Worm (Caenorhabditis elegans): ENCODE measurements around the gene H20J04.7.

The H20J04.7 gene

DNA sequence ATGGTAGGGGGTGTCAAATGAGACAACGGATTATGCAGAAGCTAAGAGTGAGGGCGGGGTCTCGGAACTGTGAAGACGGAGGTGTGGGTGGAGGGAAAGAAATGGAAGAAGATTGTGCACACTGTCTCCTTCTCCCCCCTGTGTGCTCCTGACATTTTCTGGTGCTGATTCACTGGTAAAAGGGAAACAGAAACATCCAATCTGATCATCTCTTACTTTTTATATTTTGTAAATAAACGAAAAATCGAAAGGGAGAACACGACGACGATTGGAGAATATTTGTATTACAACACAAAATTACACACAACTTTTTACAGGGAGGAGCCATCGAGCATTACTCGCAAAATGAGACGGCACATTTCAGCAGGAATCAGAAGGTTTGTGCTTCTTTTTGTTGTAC is 28.2 kb upstream of the H20J04.7 start, which contains the start of gene fkh-6:
fkh-6 (minus strand) TSS at position 101 of the 400 bp plus-strand sequence.
- TF ChIP-seq mep-1 (tag; optimal IDR thresholded peaks at IDR 0.05) (no peak), jun-1 (tag; optimal IDR thresholded peaks at IDR 0.05) (no peak), isw-1 (GFP tag; IDR thresholded peaks at IDR 0.05) (no peak), elt-2 (tag; optimal IDR thresholded peaks at IDR 0.05) (no peak), fkh-8 (tag; optimal IDR thresholded peaks at IDR 0.05) (no peak), nhr-76 (tag; optimal IDR thresholded peaks at IDR 0.05) (no peak), dpl-1 (GFP tag; optimal IDR thresholded peaks at IDR 0.05) (no peak), nhr-85 (tag) (no peak), tlp-1 (tag; optimal IDR thresholded peaks at IDR 0.05) (no peak), nhr-237 (tag; optimal IDR thresholded peaks at IDR 0.05) (no peak), nhr-77 (tag; optimal IDR thresholded peaks at IDR 0.05) (no peak), zip-4 (GFP tag; optimal IDR thresholded peaks at IDR 0.05) (no peak), ets-5 (GFP tag; IDR thresholded peaks at IDR 0.05) (no peak), grh-1 (GFP tag; IDR thresholded peaks at IDR 0.05) (no peak), tbx-2 (tag; optimal IDR thresholded peaks at IDR 0.05) (no peak), hpl-2 (GFP tag; optimal IDR thresholded peaks at IDR 0.05) (no peak), fos-1 (tag; optimal IDR thresholded peaks at IDR 0.05) (no peak), F16B12.6 (tag; optimal IDR thresholded peaks at IDR 0.05) (no peak)

DNA sequence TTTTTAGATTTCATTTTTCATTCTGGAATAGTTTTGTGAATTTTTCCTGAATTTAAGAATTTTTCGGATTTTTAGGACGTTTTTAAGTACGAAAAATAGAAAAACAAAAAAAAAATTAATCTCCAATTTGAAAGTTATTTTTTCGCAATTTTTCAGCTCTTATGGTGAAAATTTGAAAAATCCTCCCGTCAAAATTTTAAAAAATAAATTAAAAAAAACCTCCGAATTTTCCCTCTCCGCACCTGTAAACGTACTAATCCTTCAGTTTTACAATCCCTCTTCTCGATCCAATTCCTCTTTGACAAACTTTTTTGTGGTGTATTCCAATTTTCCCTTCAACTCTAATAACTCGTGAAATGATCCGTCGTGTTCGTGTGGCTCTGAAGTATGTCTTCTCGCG is 23.1 kb upstream of the H20J04.7 start, which contains the start of gene B0286.1:
B0286.1 (plus strand) TSS at position 301 of the 400 bp plus-strand sequence.
- TF ChIP-seq sox-4 (tag; optimal IDR thresholded peaks at IDR 0.05) = no peak
- TF ChIP-seq unc-130 (tag; optimal IDR thresholded peaks at IDR 0.05) = no peak
- TF ChIP-seq lsy-2 (tag; optimal IDR thresholded peaks at IDR 0.05) = no peak
- TF ChIP-seq snu-23 (GFP tag; optimal IDR thresholded peaks at IDR 0.05) = no peak
- no peak for TF ChIP-seq sptf-1 (tag; optimal IDR thresholded peaks at IDR 0.05)

DNA sequence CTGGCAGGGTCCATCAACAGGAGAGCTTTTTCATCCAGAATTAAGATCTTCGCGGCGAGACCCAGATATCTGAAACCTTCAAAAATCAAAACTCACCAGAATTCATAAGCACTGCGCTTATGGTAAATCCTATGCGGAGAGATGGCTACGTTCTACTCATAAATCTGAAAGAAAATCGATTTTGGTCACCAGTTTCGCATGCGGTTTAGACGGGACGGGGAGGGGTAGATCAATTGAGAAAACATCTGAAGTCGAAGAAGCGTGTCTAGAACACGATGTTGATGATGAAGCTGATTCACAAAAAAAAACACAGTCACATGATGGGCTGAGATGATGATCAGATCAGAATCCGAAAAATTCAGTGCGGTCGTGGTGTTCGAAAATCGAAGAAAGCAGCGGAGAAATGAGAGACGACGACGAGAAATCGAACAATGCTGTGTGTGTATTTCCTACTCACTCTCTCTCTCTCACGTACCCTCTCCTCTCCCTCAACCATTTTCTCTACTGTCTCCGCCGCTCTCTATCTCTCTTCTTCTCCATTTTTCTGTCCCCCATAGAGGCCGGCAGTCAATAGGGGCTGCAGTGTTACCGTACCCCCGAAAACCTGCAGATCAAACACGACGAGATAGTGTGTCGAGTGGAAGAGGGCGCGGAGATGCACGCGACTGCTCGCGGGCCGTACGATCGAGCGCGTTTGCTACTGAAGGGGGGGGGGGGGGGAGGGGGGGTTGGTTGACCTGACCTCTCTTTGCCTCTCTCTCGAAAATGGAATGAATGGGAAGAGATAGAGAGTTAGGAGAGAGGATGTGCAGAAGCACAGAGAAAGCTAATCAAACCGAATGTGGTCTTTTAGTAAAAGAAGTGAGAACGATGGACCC is 21.4 kb upstream of the H20J04.7 start, which contains the start of gene ntl-2:
ntl-2 (minus strand) TSS at position 171 of the 878 bp plus-strand sequence.
- TF ChIP-seq nhr-19 (GFP tag; conservative IDR thresholded peaks at IDR 0.05) = peak; percentile 95
- peak in 1 of 2 experiments; percentile 76 for TF ChIP-seq ztf-11 (tag; optimal IDR thresholded peaks at IDR 0.05)
- peak; percentile 70 for TF ChIP-seq aha-1 (tag; optimal IDR thresholded peaks at IDR 0.05)
- no peak for TF ChIP-seq nhr-28 (tag; optimal IDR thresholded peaks at IDR 0.05)
- TF ChIP-seq nhr-237 (tag; optimal IDR thresholded peaks at IDR 0.05) = peak; percentile 88
- peak in 3 of 6 experiments; percentile 74 to 82 (median 77) for TF ChIP-seq elt-3 (tag; optimal IDR thresholded peaks at IDR 0.05)
- TF ChIP-seq unc-98 (GFP tag; IDR thresholded peaks at IDR 0.05) = peak; percentile 48; the same call in 1 of the 2 replicates
- TF ChIP-seq zag-1 (tag; optimal IDR thresholded peaks at IDR 0.05) = no peak
- TF ChIP-seq fkh-4 (tag; optimal IDR thresholded peaks at IDR 0.05; ENCODE audit: borderline replicate concordance) = peak; percentile 23
- no peak for TF ChIP-seq nhr-76 (tag; optimal IDR thresholded peaks at IDR 0.05)
- no peak for TF ChIP-seq hlh-17 (GFP tag; optimal IDR thresholded peaks at IDR 0.05; ENCODE audit: borderline replicate concordance)
- peak; percentile 89 for TF ChIP-seq ztf-4 (tag; optimal IDR thresholded peaks at IDR 0.05)
- TF ChIP-seq alr-1 (tag; optimal IDR thresholded peaks at IDR 0.05; ENCODE audit: borderline replicate concordance) = no peak
- peak; percentile 97 for TF ChIP-seq nhr-77 (tag; optimal IDR thresholded peaks at IDR 0.05)
- TF ChIP-seq lin-15B (tag; optimal IDR thresholded peaks at IDR 0.05) = peak; percentile 95
- TF ChIP-seq lin-39 (tag; optimal IDR thresholded peaks at IDR 0.05) = peak; percentile 77
- TF ChIP-seq C04F5.9 (tag; optimal IDR thresholded peaks at IDR 0.05) = peak; percentile 74
- peak; percentile 97 for TF ChIP-seq nhr-47 (tag; optimal IDR thresholded peaks at IDR 0.05)
- TF ChIP-seq pax-3 (tag; optimal IDR thresholded peaks at IDR 0.05) = peak; percentile 97
- peak; percentile 94 for TF ChIP-seq isw-1 (GFP tag; IDR thresholded peaks at IDR 0.05)
- peak; percentile 88 for TF ChIP-seq snpc-4 (tag; optimal IDR thresholded peaks at IDR 0.05)
- TF ChIP-seq fos-1 (tag; optimal IDR thresholded peaks at IDR 0.05) = peak; percentile 86
- no peak for TF ChIP-seq sptf-1 (tag; optimal IDR thresholded peaks at IDR 0.05)
- TF ChIP-seq tlp-1 (tag; optimal IDR thresholded peaks at IDR 0.05) = no peak
- peak; percentile 88 for TF ChIP-seq fkh-10 (GFP tag; optimal IDR thresholded peaks at IDR 0.05)
- peak; percentile 96 for TF ChIP-seq mep-1 (tag; optimal IDR thresholded peaks at IDR 0.05)
- TF ChIP-seq lin-35 (GFP tag; optimal IDR thresholded peaks at IDR 0.05) = peak; percentile 84 to 92
- peak; percentile 47 for TF ChIP-seq pqm-1 (tag; optimal IDR thresholded peaks at IDR 0.05)
- TF ChIP-seq egl-27 (tag; optimal IDR thresholded peaks at IDR 0.05) = peak; percentile 48 to 82
- TF ChIP-seq lin-14 (GFP tag; optimal IDR thresholded peaks at IDR 0.05) = peak; percentile 100
- peak; percentile 95 for TF ChIP-seq vab-15 (tag; optimal IDR thresholded peaks at IDR 0.05)
- peak; percentile 92 for TF ChIP-seq sup-37 (GFP tag; optimal IDR thresholded peaks at IDR 0.05)
